Worm (Caenorhabditis elegans): Measurements from ENCODE around the gene egl-10.

The egl-10 gene

ce11 chrV:12432111-12432510 lies 30.7 kb downstream of the egl-10 start, which contains the start of gene C54D10.13:
C54D10.13 (minus strand) TSS chrV:12432289.
- TF ChIP-seq ceh-19 (GFP tag; optimal IDR thresholded peaks at IDR 0.05) (no peak), unc-86 (tag; optimal IDR thresholded peaks at IDR 0.05) (no peak), hlh-13 (GFP tag; optimal IDR thresholded peaks at IDR 0.05) (no peak), fax-1 (tag; optimal IDR thresholded peaks at IDR 0.05) (no peak), ceh-34 (tag; optimal IDR thresholded peaks at IDR 0.05) (no peak), ceh-6 (GFP tag; optimal IDR thresholded peaks at IDR 0.05) (no peak), ttx-3 (tag; optimal IDR thresholded peaks at IDR 0.05) (no peak), pha-2 (tag; optimal IDR thresholded peaks at IDR 0.05) (no peak), npax-4 (tag; optimal IDR thresholded peaks at IDR 0.05) (no peak), lim-6 (tag; optimal IDR thresholded peaks at IDR 0.05) (no peak)

DNA sequence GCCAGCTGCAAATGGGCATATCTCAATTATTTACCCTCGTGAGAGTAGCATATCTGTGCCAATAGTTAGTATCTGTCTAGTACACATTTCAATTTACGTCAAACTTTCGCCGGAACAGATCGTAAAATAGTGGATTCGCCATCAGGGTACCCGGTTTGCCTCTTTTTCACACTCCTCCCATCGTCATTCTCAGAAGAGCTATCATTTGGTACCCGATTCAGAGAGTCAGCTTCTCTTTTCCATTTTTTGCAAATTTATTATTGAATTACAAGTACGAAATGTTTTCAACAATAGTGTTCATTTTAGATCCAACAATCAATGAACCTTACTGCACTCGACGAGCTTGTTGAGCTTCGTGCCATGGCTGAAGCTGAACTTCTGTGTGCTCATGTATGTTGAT lies 33.8 kb downstream of the egl-10 start, which contains the start of gene C54D10.5:
TSS of gene C54D10.5 (plus strand) at position 301 of the 400 bp plus-strand sequence.
- no peak for TF ChIP-seq ceh-48 (tag; optimal IDR thresholded peaks at IDR 0.05)
- TF ChIP-seq nfya-1 (tag; optimal IDR thresholded peaks at IDR 0.05), result no peak
- TF ChIP-seq gmeb-2 (tag; optimal IDR thresholded peaks at IDR 0.05), result no peak
- TF ChIP-seq ceh-6 (GFP tag; optimal IDR thresholded peaks at IDR 0.05), result no peak
- no peak for TF ChIP-seq ceh-31 (tag; optimal IDR thresholded peaks at IDR 0.05)
- TF ChIP-seq fax-1 (tag; optimal IDR thresholded peaks at IDR 0.05), result no peak
- TF ChIP-seq K02D7.2 (tag; optimal IDR thresholded peaks at IDR 0.05), result no peak
- TF ChIP-seq C08G9.2 (tag; optimal IDR thresholded peaks at IDR 0.05), result no peak
- no peak for TF ChIP-seq ceh-18 (tag; optimal IDR thresholded peaks at IDR 0.05)
- TF ChIP-seq ceh-14 (tag; optimal IDR thresholded peaks at IDR 0.05), result no peak
- no peak for TF ChIP-seq ceh-22 (tag; optimal IDR thresholded peaks at IDR 0.05)
- no peak for TF ChIP-seq dve-1 (tag; optimal IDR thresholded peaks at IDR 0.05)
- no peak for TF ChIP-seq F13H6.1 (tag; optimal IDR thresholded peaks at IDR 0.05)
- no peak for TF ChIP-seq sox-2 (GFP tag; IDR thresholded peaks at IDR 0.05)
- TF ChIP-seq ttx-3 (tag; optimal IDR thresholded peaks at IDR 0.05), result no peak
- no peak for TF ChIP-seq ceh-19 (GFP tag; optimal IDR thresholded peaks at IDR 0.05)
- no peak for TF ChIP-seq unc-55 (GFP tag; optimal IDR thresholded peaks at IDR 0.05)
- no peak for TF ChIP-seq unc-42 (tag; optimal IDR thresholded peaks at IDR 0.05)
- TF ChIP-seq mec-3 (tag; optimal IDR thresholded peaks at IDR 0.05; ENCODE audit: borderline replicate concordance), result no peak

DNA sequence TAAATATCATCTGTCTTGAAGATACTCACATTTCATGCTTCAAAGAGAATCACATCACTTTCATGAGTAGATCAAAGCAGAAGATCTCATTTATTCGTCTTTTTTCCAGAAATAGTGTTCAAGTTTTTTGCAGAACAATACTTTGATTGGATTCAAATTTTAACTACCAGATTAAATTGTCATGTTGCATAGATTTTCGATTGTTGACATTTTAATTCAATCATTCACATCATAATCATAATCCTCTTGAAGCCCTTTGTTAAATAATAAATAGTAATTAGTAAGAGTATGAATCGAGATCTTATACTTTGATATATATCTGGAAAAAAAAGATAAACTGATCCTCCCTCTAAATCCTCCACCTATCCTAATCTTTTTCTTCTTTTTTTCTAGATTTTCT lies 35.0 kb downstream of the egl-10 start:
- TF ChIP-seq pha-4 (tag; optimal IDR thresholded peaks at IDR 0.05), result no peak
- no peak for TF ChIP-seq nhr-232 (tag; optimal IDR thresholded peaks at IDR 0.05)
- no peak for TF ChIP-seq ceh-19 (GFP tag; optimal IDR thresholded peaks at IDR 0.05)

ce11 chrV:12421360-12421759 lies 41.4 kb downstream of the egl-10 start:
- no peak for TF ChIP-seq lin-11 (tag; optimal IDR thresholded peaks at IDR 0.05)
- TF ChIP-seq madf-2 (tag; optimal IDR thresholded peaks at IDR 0.05), result no peak
- TF ChIP-seq npax-4 (tag; optimal IDR thresholded peaks at IDR 0.05), result no peak
- TF ChIP-seq sox-4 (tag; optimal IDR thresholded peaks at IDR 0.05), result no peak
- TF ChIP-seq unc-42 (tag; optimal IDR thresholded peaks at IDR 0.05), result peak; percentile 53
- peak; percentile 62 for TF ChIP-seq ceh-31 (tag; optimal IDR thresholded peaks at IDR 0.05)
- TF ChIP-seq lim-6 (tag; optimal IDR thresholded peaks at IDR 0.05), result no peak
- no peak for TF ChIP-seq ahr-1 (tag; optimal IDR thresholded peaks at IDR 0.05)

DNA sequence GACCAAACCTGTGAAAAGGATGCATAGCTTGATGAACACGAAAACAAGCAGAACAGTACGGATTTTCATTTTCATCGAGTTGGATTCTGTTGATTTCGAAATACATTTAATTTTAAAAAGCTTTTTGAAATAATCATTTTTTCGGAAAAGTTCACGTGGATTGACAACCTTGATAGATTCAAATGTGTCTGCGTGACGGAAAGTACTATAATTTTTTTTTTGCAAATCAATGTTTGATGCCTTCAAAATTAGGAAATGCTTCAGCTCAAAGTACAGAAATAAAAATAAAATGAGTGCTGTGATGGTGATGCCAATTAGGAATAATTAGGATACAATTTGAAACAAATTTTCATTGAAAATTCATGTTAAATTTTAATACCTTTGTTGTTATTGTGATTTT lies 42.0 kb downstream of the egl-10 start, which contains the start of gene C54D10.4:
TSS of gene C54D10.4 (minus strand) at position 101 of the 400 bp plus-strand sequence.
- TF ChIP-seq ceh-9 (tag; optimal IDR thresholded peaks at IDR 0.05), result no peak
- no peak for TF ChIP-seq ceh-2 (tag; optimal IDR thresholded peaks at IDR 0.05)
- TF ChIP-seq fkh-10 (GFP tag; optimal IDR thresholded peaks at IDR 0.05), result no peak
- no peak for TF ChIP-seq tbx-7 (tag; optimal IDR thresholded peaks at IDR 0.05)
- TF ChIP-seq K02D7.2 (tag; optimal IDR thresholded peaks at IDR 0.05), result no peak
- no peak for TF ChIP-seq ztf-16 (tag; optimal IDR thresholded peaks at IDR 0.05)
- TF ChIP-seq ceh-24 (tag; optimal IDR thresholded peaks at IDR 0.05), result no peak
- no peak for TF ChIP-seq T23F11.4 (GFP tag; optimal IDR thresholded peaks at IDR 0.05)
- no peak for TF ChIP-seq dmd-4 (tag; optimal IDR thresholded peaks at IDR 0.05; ENCODE audit: borderline replicate concordance)
- TF ChIP-seq lim-6 (tag; optimal IDR thresholded peaks at IDR 0.05), result no peak
- TF ChIP-seq hlh-13 (GFP tag; optimal IDR thresholded peaks at IDR 0.05), result no peak
- TF ChIP-seq nhr-232 (tag; optimal IDR thresholded peaks at IDR 0.05), result no peak
- TF ChIP-seq pax-1 (tag; optimal IDR thresholded peaks at IDR 0.05), result no peak
- no peak for TF ChIP-seq ref-2 (tag; optimal IDR thresholded peaks at IDR 0.05)
- TF ChIP-seq hlh-8 (tag; optimal IDR thresholded peaks at IDR 0.05), result no peak
- no peak for TF ChIP-seq unc-42 (tag; optimal IDR thresholded peaks at IDR 0.05)
- TF ChIP-seq che-1 (tag; optimal IDR thresholded peaks at IDR 0.05), result no peak
- TF ChIP-seq ceh-34 (tag; optimal IDR thresholded peaks at IDR 0.05), result no peak
- no peak for TF ChIP-seq ceh-48 (tag; optimal IDR thresholded peaks at IDR 0.05)
- no peak for TF ChIP-seq hlh-15 (tag; optimal IDR thresholded peaks at IDR 0.05)
